Worm (Caenorhabditis elegans): ENCODE data around the gene best-24.

best-24 gene

DNA sequence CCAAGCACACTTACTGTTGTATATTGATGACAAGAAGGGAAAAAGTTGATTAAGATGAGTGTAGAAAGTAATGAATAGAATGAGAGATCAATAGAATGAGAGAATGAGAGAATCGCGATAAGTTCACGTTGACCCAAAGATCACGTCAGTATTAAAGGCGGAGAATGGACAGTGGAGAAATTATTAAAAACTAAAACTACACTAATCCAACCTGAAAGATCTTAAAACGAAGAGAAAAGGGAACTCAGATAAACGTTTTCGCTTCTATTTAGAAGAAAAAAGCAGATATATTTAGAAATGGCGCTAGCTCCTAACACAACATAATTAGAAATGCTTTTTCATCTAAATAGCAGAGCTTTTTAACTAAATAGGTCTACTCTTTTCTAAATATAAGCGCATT is 52.4 kb downstream of the best-24 start, which contains the start of gene let-754:
Gene let-754 (minus strand): TSS at position 101 of the 400 bp plus-strand sequence.
- TF ChIP-seq sdc-2 (tag; optimal IDR thresholded peaks at IDR 0.05) (no peak), madf-2 (tag; optimal IDR thresholded peaks at IDR 0.05) (no peak), syd-9 (tag; optimal IDR thresholded peaks at IDR 0.05) (no peak), ztf-16 (tag; optimal IDR thresholded peaks at IDR 0.05) (no peak), ceh-45 (GFP tag; IDR thresholded peaks at IDR 0.05) (no peak), ref-2 (tag; optimal IDR thresholded peaks at IDR 0.05) (no peak), hlh-30 (tag; optimal IDR thresholded peaks at IDR 0.05; ENCODE audit: insufficient read depth) (no peak), ceh-34 (tag; optimal IDR thresholded peaks at IDR 0.05) (no peak), ceh-2 (tag; optimal IDR thresholded peaks at IDR 0.05) (no peak), Y22D7AL.16 (tag; optimal IDR thresholded peaks at IDR 0.05) (no peak), pqm-1 (tag; optimal IDR thresholded peaks at IDR 0.05) (no peak), C38D4.7 (GFP tag; optimal IDR thresholded peaks at IDR 0.05) (no peak), ceh-9 (tag; optimal IDR thresholded peaks at IDR 0.05) (no peak), dve-1 (tag; optimal IDR thresholded peaks at IDR 0.05) (no peak), elt-2 (tag; optimal IDR thresholded peaks at IDR 0.05) (no peak), hlh-8 (tag; optimal IDR thresholded peaks at IDR 0.05) (no peak), lin-11 (tag; optimal IDR thresholded peaks at IDR 0.05) (no peak)
